Fruit fly (Drosophila melanogaster) Kc167 (cell line): ENCODE data around the gene CG15599.

Source experiments
- h ChIP-seq: fragments of >200 bp; optimal IDR thresholded peaks from 3 replicates; lab custom pipeline; 2018; ENCODE audit warnings: missing external identifiers
- insv ChIP-seq: fragments of >200 bp; optimal IDR thresholded peaks from 3 replicates; lab custom pipeline; 2018; ENCODE audit warnings: missing external identifiers
- psq ChIP-seq: fragments of >200 bp; optimal IDR thresholded peaks from 2 replicates; lab custom pipeline; 2017; ENCODE audit warnings: missing external identifiers

DNA sequence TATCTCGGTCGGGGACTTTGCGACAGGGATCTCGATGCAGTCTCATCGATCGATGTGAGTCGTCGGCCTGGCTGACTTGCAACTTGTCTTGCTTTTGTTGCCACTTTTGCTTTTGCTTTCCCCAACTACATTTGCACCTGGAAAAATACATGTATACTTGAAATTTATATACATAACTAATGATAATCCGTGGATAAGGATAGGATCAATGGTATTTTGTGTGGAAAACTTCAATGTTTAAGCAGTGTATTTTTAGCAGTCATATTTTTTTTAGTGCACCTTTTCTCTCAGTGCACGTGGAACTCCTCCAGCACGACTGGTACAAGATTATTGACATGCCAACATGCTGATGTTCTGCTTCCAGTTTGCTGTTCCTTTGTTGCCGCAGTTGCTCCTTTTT lies 49.6 kb downstream of the CG15599 start:
- no peak for TF ChIP-seq psq (lab: Kevin White, UChicago)
- no peak for TF ChIP-seq h
- TF ChIP-seq insv (lab: Kevin White, UChicago): no peak
